Worm (Caenorhabditis elegans): ENCODE measurements around the gene Y7A5A.8.

DNA sequence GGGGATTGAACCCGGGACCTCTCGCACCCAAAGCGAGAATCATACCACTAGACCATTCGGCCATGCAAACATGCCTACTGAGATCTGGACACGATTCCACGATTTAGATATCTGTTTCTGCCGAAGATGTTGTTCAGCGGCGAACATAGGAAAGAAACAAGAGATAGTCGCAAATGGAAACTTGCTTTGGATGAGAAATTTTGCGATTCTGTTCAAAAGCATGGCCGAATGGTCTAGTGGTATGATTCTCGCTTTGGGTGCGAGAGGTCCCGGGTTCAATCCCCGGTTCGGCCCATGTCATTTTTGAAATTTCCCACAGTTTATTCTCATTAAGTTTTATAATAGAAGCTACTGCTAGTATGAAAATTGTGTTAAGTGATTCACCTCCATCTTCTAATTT, 25.7 kb upstream of the Y7A5A.8 start:
- TF ChIP-seq tra-1 (GFP tag; IDR thresholded peaks at IDR 0.05), result peak; percentile 43; the same call in 1 of the 2 replicates
- TF ChIP-seq pha-4 (GFP tag; IDR thresholded peaks at IDR 0.05), result no peak
- no peak for TF ChIP-seq pha-4 (tag; optimal IDR thresholded peaks at IDR 0.05)
- TF ChIP-seq nhr-28 (tag; optimal IDR thresholded peaks at IDR 0.05), result no peak
